Worm (Caenorhabditis elegans) whole organism, young adult: ENCODE data around the gene sulp-4.

Experiments used
- B0035.1 ChIP-seq: sonication (generic microtip); optimal IDR thresholded peaks from 2 replicates; lab custom pipeline; 2016; ENCODE audit warnings: missing genetic modification characterization, mild to moderate bottlenecking, missing compliant biosample characterization, missing genotype, missing genetic modification reagents
- B0336.3 ChIP-seq: fragments of 200-800 bp; sonication (Bioruptor generic); IDR thresholded peaks from 2 replicates; pipeline ENCODE4 v1.3.6; 2022; ENCODE audit warnings: missing genetic modification characterization, missing compliant biosample characterization
- F33H1.4 ChIP-seq: fragments of 200-800 bp; sonication (Bioruptor generic); IDR thresholded peaks from 2 replicates; pipeline ENCODE4 v1.3.6; 2022; ENCODE audit warnings: missing genetic modification reagents, missing genetic modification characterization, missing compliant biosample characterization
- F57C9.4 ChIP-seq: sonication (generic microtip); optimal IDR thresholded peaks from 2 replicates; lab custom pipeline; 2017; ENCODE audit warnings: mild to moderate bottlenecking, missing genetic modification characterization, missing compliant biosample characterization
- K12H6.12 ChIP-seq: fragments of 200-800 bp; sonication (Bioruptor generic); optimal IDR thresholded peaks from 2 replicates; lab custom pipeline; 2018; ENCODE audit warnings: mild to moderate bottlenecking, missing genetic modification characterization, missing compliant biosample characterization
- Y95B8A.8 ChIP-seq: fragments of 200-800 bp; sonication (Bioruptor generic); IDR thresholded peaks from 2 replicates; pipeline ENCODE4 v1.3.6; 2022; ENCODE audit warnings: missing genetic modification reagents, missing genetic modification characterization, missing compliant biosample characterization
- ZK185.1 ChIP-seq: sonication (generic microtip); optimal IDR thresholded peaks from 2 replicates; lab custom pipeline; 2016; ENCODE audit warnings: mild to moderate bottlenecking, missing genetic modification characterization, missing compliant biosample characterization; ENCODE audit not compliant: poor library complexity, severe bottlenecking
- ama-1 ChIP-seq, 3 experiments: fragments of 150-350 bp in 1 of 3; sonication (generic microtip) in 2 of 3; optimal IDR thresholded peaks; 2 replicates each; lab custom pipeline; 2014 to 2018; ENCODE audit warnings: missing biosample characterization in 2 of 3, missing genetic modification characterization in 2 of 3, missing genetic modification reagents in 2 of 3
- attf-3 ChIP-seq: fragments of 200-800 bp; sonication (Bioruptor generic); conservative IDR thresholded peaks from 2 replicates; pipeline ENCODE4 v1.3.6; 2022; ENCODE audit warnings: missing genetic modification reagents, missing genetic modification characterization, missing compliant biosample characterization
- attf-5 ChIP-seq: fragments of 200-800 bp; sonication (Bioruptor generic); optimal IDR thresholded peaks from 2 replicates; lab custom pipeline; 2018; ENCODE audit warnings: mild to moderate bottlenecking, missing genetic modification characterization, missing compliant biosample characterization
- cebp-1 ChIP-seq, 2 experiments: fragments of 200-800 bp in 1 of 2; sonication (Bioruptor generic) in 1 of 2; sonication (generic microtip) in 1 of 2; IDR thresholded peaks in 1 of 2; optimal IDR thresholded peaks in 1 of 2; 2 replicates each; pipeline versions ENCODE4 v1.3.6 to Lab custom; 2017 to 2022; ENCODE audit warnings: missing compliant biosample characterization in 2 of 2, missing genetic modification characterization in 2 of 2, mild to moderate bottlenecking in 1 of 2, missing genetic modification reagents in 1 of 2, moderate library complexity in 1 of 2
- ceh-40 ChIP-seq: fragments of 200-800 bp; sonication (Bioruptor generic); IDR thresholded peaks from 2 replicates; pipeline ENCODE4 v1.3.6; 2022; ENCODE audit warnings: missing genetic modification characterization, missing compliant biosample characterization
- die-1 ChIP-seq: sonication (generic microtip); optimal IDR thresholded peaks from 2 replicates; lab custom pipeline; 2016; ENCODE audit warnings: missing genotype, mild to moderate bottlenecking, missing genetic modification characterization, missing compliant biosample characterization
- efl-1 ChIP-seq: fragments of 150-350 bp; optimal IDR thresholded peaks from 2 replicates; lab custom pipeline; 2014; ENCODE audit warnings: missing biosample characterization, missing genetic modification reagents, missing genetic modification characterization
- fkh-3 ChIP-seq: sonication (generic microtip); optimal IDR thresholded peaks from 2 replicates; lab custom pipeline; 2016; ENCODE audit warnings: mild to moderate bottlenecking, missing genetic modification characterization, missing compliant biosample characterization
- lag-1 ChIP-seq: fragments of 200-800 bp; sonication (Bioruptor generic); IDR thresholded peaks from 2 replicates; pipeline ENCODE4 v1.3.6; 2022; ENCODE audit warnings: missing genetic modification reagents, missing genetic modification characterization, missing compliant biosample characterization
- let-607 ChIP-seq, 2 experiments: fragments of 200-800 bp in 1 of 2; sonication (Bioruptor generic) in 1 of 2; sonication (generic microtip) in 1 of 2; optimal IDR thresholded peaks; 2 replicates each; lab custom pipeline; 2016 to 2018; ENCODE audit warnings: mild to moderate bottlenecking in 2 of 2, missing compliant biosample characterization in 2 of 2, missing genetic modification characterization in 2 of 2, moderate library complexity in 2 of 2, missing genotype in 1 of 2
- lin-26 ChIP-seq: fragments of 200-800 bp; sonication (Bioruptor generic); IDR thresholded peaks from 2 replicates; pipeline ENCODE4 v1.3.6; 2022; ENCODE audit warnings: missing genetic modification reagents, missing genetic modification characterization, missing compliant biosample characterization
- lin-35 ChIP-seq, 3 experiments: fragments of 150-350 bp in 2 of 3; sonication (generic microtip) in 1 of 3; optimal IDR thresholded peaks; 2 replicates each; lab custom pipeline; 2014 to 2018; ENCODE audit warnings: missing biosample characterization in 3 of 3, missing genetic modification characterization in 3 of 3, missing genetic modification reagents in 3 of 3
- lin-40 ChIP-seq: sonication (generic microtip); optimal IDR thresholded peaks from 2 replicates; lab custom pipeline; 2016; ENCODE audit warnings: missing genetic modification characterization, mild to moderate bottlenecking, missing compliant biosample characterization, missing genotype, missing genetic modification reagents
- madf-6 ChIP-seq: fragments of 200-800 bp; sonication (Bioruptor generic); IDR thresholded peaks from 2 replicates; pipeline ENCODE4 v1.3.6; 2022; ENCODE audit warnings: missing genetic modification reagents, missing genetic modification characterization, missing compliant biosample characterization
- nfya-1 ChIP-seq: sonication (generic microtip); optimal IDR thresholded peaks from 2 replicates; lab custom pipeline; 2017; ENCODE audit warnings: antibody characterized with exemption, missing compliant biosample characterization, missing genetic modification characterization, borderline replicate concordance; ENCODE audit not compliant: insufficient read depth
- nhr-120 ChIP-seq: fragments of 200-800 bp; sonication (Bioruptor generic); IDR thresholded peaks from 2 replicates; pipeline ENCODE4 v1.3.6; 2022; ENCODE audit warnings: missing genetic modification characterization, missing compliant biosample characterization
- nhr-27 ChIP-seq: fragments of 200-800 bp; sonication (Bioruptor generic); optimal IDR thresholded peaks from 2 replicates; lab custom pipeline; 2018; ENCODE audit warnings: mild to moderate bottlenecking, missing genetic modification characterization, moderate library complexity, missing compliant biosample characterization
- nhr-80 ChIP-seq: sonication (generic microtip); optimal IDR thresholded peaks from 2 replicates; lab custom pipeline; 2016; ENCODE audit warnings: missing genetic modification characterization, missing compliant biosample characterization
- pbrm-1 ChIP-seq: fragments of 200-800 bp; sonication (Bioruptor generic); IDR thresholded peaks from 2 replicates; pipeline ENCODE4 v1.3.6; 2022; ENCODE audit warnings: missing genetic modification reagents, missing genetic modification characterization, missing compliant biosample characterization
- repo-1 ChIP-seq: sonication (generic microtip); optimal IDR thresholded peaks from 2 replicates; lab custom pipeline; 2017; ENCODE audit warnings: mild to moderate bottlenecking, missing genetic modification characterization, missing compliant biosample characterization
- snpc-1.3 ChIP-seq: sonication (generic microtip); optimal IDR thresholded peaks from 2 replicates; lab custom pipeline; 2017; ENCODE audit warnings: missing genetic modification characterization, mild to moderate bottlenecking, missing compliant biosample characterization, antibody characterized with exemption, moderate library complexity, missing genotype, missing genetic modification reagents; ENCODE audit not compliant: insufficient read depth
- snpc-4 ChIP-seq, 5 experiments: fragments of 150-350 bp in 1 of 5; sonication (generic microtip) in 4 of 5; optimal IDR thresholded peaks; 2 replicates each; lab custom pipeline; 2014 to 2018; ENCODE audit warnings: missing genetic modification characterization in 5 of 5, missing biosample characterization in 3 of 5, antibody characterized with exemption in 2 of 5, mild to moderate bottlenecking in 2 of 5, missing compliant biosample characterization in 2 of 5, missing genotype in 2 of 5, moderate library complexity in 2 of 5, missing genetic modification reagents in 1 of 5
- somi-1 ChIP-seq: fragments of 200-800 bp; sonication (Bioruptor generic); optimal IDR thresholded peaks from 2 replicates; lab custom pipeline; 2018; ENCODE audit warnings: mild to moderate bottlenecking, missing genetic modification characterization, missing compliant biosample characterization
- tbp1 ChIP-seq: fragments of 200-800 bp; sonication (Bioruptor generic); optimal IDR thresholded peaks from 2 replicates; lab custom pipeline; 2018; ENCODE audit warnings: mild to moderate bottlenecking, missing genetic modification characterization, missing compliant biosample characterization
- unc-62 ChIP-seq: fragments of 150-350 bp; optimal IDR thresholded peaks from 2 replicates; lab custom pipeline; 2014; ENCODE audit warnings: missing biosample characterization, missing genetic modification reagents, missing genetic modification characterization
- ztf-22 ChIP-seq: fragments of 200-800 bp; sonication (Bioruptor generic); optimal IDR thresholded peaks from 2 replicates; lab custom pipeline; 2018; ENCODE audit warnings: mild to moderate bottlenecking, missing genetic modification characterization, moderate library complexity, missing compliant biosample characterization
- ztf-26 ChIP-seq: sonication (generic microtip); optimal IDR thresholded peaks from 2 replicates; lab custom pipeline; 2017; ENCODE audit warnings: missing genetic modification characterization, missing compliant biosample characterization
- ztf-3 ChIP-seq: fragments of 200-800 bp; sonication (Bioruptor generic); optimal IDR thresholded peaks from 2 replicates; lab custom pipeline; 2018; ENCODE audit warnings: mild to moderate bottlenecking, missing genetic modification characterization, missing compliant biosample characterization

sulp-4 gene

ce11 chrV:11921229-11921628 is 46.1 kb downstream of the sulp-4 start:
- TF ChIP-seq lag-1 (GFP tag; lab: Robert Waterston, UW) (no peak), ama-1 (optimal IDR thresholded peaks at IDR 0.05; lab: Kevin White, UChicago) (no peak), ama-1 (GFP tag; optimal IDR thresholded peaks at IDR 0.05; lab: Kevin White, UChicago) (no peak), attf-5 (peak; percentile 40), unc-62 (GFP tag; lab: Kevin White, UChicago) (peak; percentile 69), ztf-26 (tag; lab: Kevin White, UChicago) (no peak), B0035.1 (tag; lab: Kevin White, UChicago) (no peak), die-1 (tag; lab: Kevin White, UChicago) (no peak), F33H1.4 (GFP tag; lab: Robert Waterston, UW) (no peak), madf-6 (GFP tag; lab: Robert Waterston, UW) (no peak), nhr-80 (tag; lab: Kevin White, UChicago) (peak; percentile 82), somi-1 (GFP tag; lab: Kevin White, UChicago) (no peak), let-607 (tag; optimal IDR thresholded peaks at IDR 0.05; lab: Kevin White, UChicago) (peak; percentile 40 to 43), efl-1 (GFP tag; lab: Kevin White, UChicago) (no peak), F57C9.4 (tag; lab: Kevin White, UChicago) (no peak), nhr-120 (no peak), pbrm-1 (GFP tag; lab: Robert Waterston, UW) (no peak), nhr-27 (tag; lab: Kevin White, UChicago) (no peak), snpc-1.3 (tag; lab: Kevin White, UChicago) (no peak), cebp-1 (GFP tag; IDR thresholded peaks at IDR 0.05; lab: Robert Waterston, UW) (peak; percentile 76; the same call in 1 of the 2 replicates), cebp-1 (tag; optimal IDR thresholded peaks at IDR 0.05; lab: Kevin White, UChicago) (peak; percentile 86), K12H6.12 (peak; percentile 56), ZK185.1 (tag; lab: Kevin White, UChicago) (peak; percentile 17), ztf-22 (GFP tag; lab: Kevin White, UChicago) (no peak), ceh-40 (GFP tag; lab: Robert Waterston, UW) (no peak), nfya-1 (tag; lab: Kevin White, UChicago) (no peak), snpc-4 (GFP tag; optimal IDR thresholded peaks at IDR 0.05; lab: Kevin White, UChicago) (no peak), snpc-4 (tag; optimal IDR thresholded peaks at IDR 0.05; lab: Kevin White, UChicago) (peak in 2 of 4 experiments; percentile 27 to 43), tbp1 (GFP tag; lab: Kevin White, UChicago) (peak; percentile 26), lin-26 (peak; percentile 35; the same call in 1 of the 2 replicates), repo-1 (tag; lab: Kevin White, UChicago) (peak; percentile 17), fkh-3 (tag; lab: Kevin White, UChicago) (no peak), lin-35 (GFP tag; optimal IDR thresholded peaks at IDR 0.05; lab: Kevin White, UChicago) (peak in 1 of 3 experiments; percentile 24), attf-3 (GFP tag; lab: Robert Waterston, UW) (no peak), B0336.3 (GFP tag; lab: Robert Waterston, UW) (peak; percentile 10; the same call in 1 of the 2 replicates), Y95B8A.8 (GFP tag; lab: Robert Waterston, UW) (no peak), lin-40 (tag; lab: Kevin White, UChicago) (peak; percentile 27), ztf-3 (GFP tag; lab: Kevin White, UChicago) (no peak)
